Worm (Caenorhabditis elegans) whole organism, late embryonic: ENCODE measurements around the gene F54F11.1.

Experiments used
- K09A11.1 ChIP-seq: sonication (generic microtip); optimal IDR thresholded peaks from 2 replicates; lab custom pipeline; 2017; ENCODE audit warnings: antibody characterized with exemption, mild to moderate bottlenecking, missing genetic modification characterization, missing compliant biosample characterization; ENCODE audit not compliant: insufficient read depth
- ama-1 ChIP-seq: fragments of 150-350 bp; optimal IDR thresholded peaks from 2 replicates; lab custom pipeline; 2014
- ceh-18 ChIP-seq: sonication (generic microtip); optimal IDR thresholded peaks from 2 replicates; lab custom pipeline; 2016; ENCODE audit warnings: missing genetic modification characterization, missing compliant biosample characterization
- ceh-24 ChIP-seq: sonication (generic microtip); optimal IDR thresholded peaks from 2 replicates; lab custom pipeline; 2016; ENCODE audit warnings: mild to moderate bottlenecking, missing genetic modification characterization, missing compliant biosample characterization
- ceh-30 ChIP-seq: fragments of 150-350 bp; optimal IDR thresholded peaks from 2 replicates; lab custom pipeline; 2014; ENCODE audit warnings: missing biosample characterization, missing genetic modification characterization
- ceh-31 ChIP-seq: sonication (generic microtip); optimal IDR thresholded peaks from 2 replicates; lab custom pipeline; 2016; ENCODE audit warnings: missing genetic modification characterization, missing compliant biosample characterization
- ceh-34 ChIP-seq: sonication (generic microtip); optimal IDR thresholded peaks from 2 replicates; lab custom pipeline; 2016; ENCODE audit warnings: mild to moderate bottlenecking, missing genetic modification characterization, missing compliant biosample characterization
- ceh-48 ChIP-seq: sonication (generic microtip); optimal IDR thresholded peaks from 2 replicates; lab custom pipeline; 2016; ENCODE audit warnings: missing genetic modification characterization, inconsistent platforms, missing compliant biosample characterization
- ceh-6 ChIP-seq: fragments of 200-800 bp; sonication (Bioruptor generic); optimal IDR thresholded peaks from 2 replicates; lab custom pipeline; 2018; ENCODE audit warnings: mild to moderate bottlenecking, missing genetic modification characterization, missing compliant biosample characterization
- che-1 ChIP-seq: sonication (generic microtip); optimal IDR thresholded peaks from 2 replicates; lab custom pipeline; 2016; ENCODE audit warnings: mild to moderate bottlenecking, missing genetic modification characterization, missing compliant biosample characterization
- dmd-4 ChIP-seq: sonication (generic microtip); optimal IDR thresholded peaks from 2 replicates; lab custom pipeline; 2016; ENCODE audit warnings: borderline replicate concordance, missing genetic modification characterization, missing compliant biosample characterization
- elt-2 ChIP-seq: sonication (generic microtip); optimal IDR thresholded peaks from 2 replicates; lab custom pipeline; 2016; ENCODE audit warnings: missing genetic modification reagents, missing genetic modification characterization, missing compliant biosample characterization
- elt-4 ChIP-seq: sonication (generic microtip); optimal IDR thresholded peaks from 2 replicates; lab custom pipeline; 2016; ENCODE audit warnings: missing genetic modification characterization, missing compliant biosample characterization
- ets-4 ChIP-seq: sonication (generic microtip); optimal IDR thresholded peaks from 2 replicates; lab custom pipeline; 2016; ENCODE audit warnings: missing genetic modification characterization, missing compliant biosample characterization
- fkh-6 ChIP-seq: sonication (generic microtip); optimal IDR thresholded peaks from 2 replicates; lab custom pipeline; 2016; ENCODE audit warnings: missing genetic modification characterization, missing compliant biosample characterization
- gmeb-2 ChIP-seq: sonication (generic microtip); optimal IDR thresholded peaks from 2 replicates; lab custom pipeline; 2016; ENCODE audit warnings: missing genetic modification characterization, inconsistent platforms, missing compliant biosample characterization
- hlh-30 ChIP-seq: sonication (generic microtip); optimal IDR thresholded peaks from 2 replicates; lab custom pipeline; 2017; ENCODE audit warnings: antibody characterized with exemption, missing genetic modification characterization, missing compliant biosample characterization; ENCODE audit not compliant: insufficient read depth
- mec-3 ChIP-seq: sonication (generic microtip); optimal IDR thresholded peaks from 2 replicates; lab custom pipeline; 2016; ENCODE audit warnings: borderline replicate concordance, missing genetic modification characterization, missing compliant biosample characterization
- nfya-1 ChIP-seq: sonication (generic microtip); optimal IDR thresholded peaks from 2 replicates; lab custom pipeline; 2017; ENCODE audit warnings: missing genetic modification characterization, mild to moderate bottlenecking, missing compliant biosample characterization, antibody characterized with exemption, moderate library complexity
- nhr-232 ChIP-seq: sonication (generic microtip); optimal IDR thresholded peaks from 2 replicates; lab custom pipeline; 2016; ENCODE audit warnings: missing genetic modification characterization, missing compliant biosample characterization
- odd-2 ChIP-seq: sonication (generic microtip); optimal IDR thresholded peaks from 2 replicates; lab custom pipeline; 2017; ENCODE audit warnings: antibody characterized with exemption, mild to moderate bottlenecking, missing genetic modification characterization, missing compliant biosample characterization
- pat-9 ChIP-seq: fragments of 200-800 bp; sonication (Bioruptor generic); optimal IDR thresholded peaks from 2 replicates; lab custom pipeline; 2018; ENCODE audit warnings: mild to moderate bottlenecking, missing genetic modification characterization, moderate library complexity, missing compliant biosample characterization
- pax-1 ChIP-seq: fragments of 150-350 bp; optimal IDR thresholded peaks from 2 replicates; lab custom pipeline; 2014; ENCODE audit warnings: missing biosample characterization, missing genetic modification characterization
- pha-4 ChIP-seq: fragments of 150-350 bp; optimal IDR thresholded peaks from 2 replicates; lab custom pipeline; 2018; ENCODE audit warnings: missing biosample characterization, missing genetic modification reagents, missing genetic modification characterization
- pqm-1 ChIP-seq: sonication (generic microtip); optimal IDR thresholded peaks from 2 replicates; lab custom pipeline; 2016; ENCODE audit warnings: missing genetic modification characterization, missing compliant biosample characterization
- pros-1 ChIP-seq: fragments of 150-350 bp; optimal IDR thresholded peaks from 2 replicates; lab custom pipeline; 2014; ENCODE audit warnings: missing biosample characterization, missing genetic modification reagents, missing genetic modification characterization
- rnt-1 ChIP-seq: sonication (generic microtip); optimal IDR thresholded peaks from 2 replicates; lab custom pipeline; 2016; ENCODE audit warnings: missing genetic modification characterization, missing compliant biosample characterization
- sox-2 ChIP-seq: fragments of 200-800 bp; sonication (Bioruptor generic); IDR thresholded peaks from 2 replicates; pipeline ENCODE4 v1.3.6; 2022; ENCODE audit warnings: missing genetic modification reagents, missing genetic modification characterization, missing compliant biosample characterization
- sox-4 ChIP-seq: sonication (generic microtip); optimal IDR thresholded peaks from 2 replicates; lab custom pipeline; 2017; ENCODE audit warnings: mild to moderate bottlenecking, missing genetic modification characterization, inconsistent platforms, missing compliant biosample characterization
- syd-9 ChIP-seq: sonication (generic microtip); optimal IDR thresholded peaks from 2 replicates; lab custom pipeline; 2016; ENCODE audit warnings: mild to moderate bottlenecking, missing genetic modification characterization, moderate library complexity, missing compliant biosample characterization
- tbx-7 ChIP-seq: sonication (generic microtip); optimal IDR thresholded peaks from 2 replicates; lab custom pipeline; 2016; ENCODE audit warnings: missing genotype, missing genetic modification characterization, missing compliant biosample characterization
- unc-55 ChIP-seq: sonication (generic microtip); optimal IDR thresholded peaks from 2 replicates; lab custom pipeline; 2017; ENCODE audit warnings: missing biosample characterization, missing genetic modification reagents, missing genetic modification characterization
- unc-86 ChIP-seq: sonication (generic microtip); optimal IDR thresholded peaks from 2 replicates; lab custom pipeline; 2016; ENCODE audit warnings: missing genetic modification characterization, missing compliant biosample characterization
- zip-5 ChIP-seq: sonication (generic microtip); optimal IDR thresholded peaks from 2 replicates; lab custom pipeline; 2016; ENCODE audit warnings: missing genetic modification characterization, missing compliant biosample characterization

F54F11.1 gene

DNA sequence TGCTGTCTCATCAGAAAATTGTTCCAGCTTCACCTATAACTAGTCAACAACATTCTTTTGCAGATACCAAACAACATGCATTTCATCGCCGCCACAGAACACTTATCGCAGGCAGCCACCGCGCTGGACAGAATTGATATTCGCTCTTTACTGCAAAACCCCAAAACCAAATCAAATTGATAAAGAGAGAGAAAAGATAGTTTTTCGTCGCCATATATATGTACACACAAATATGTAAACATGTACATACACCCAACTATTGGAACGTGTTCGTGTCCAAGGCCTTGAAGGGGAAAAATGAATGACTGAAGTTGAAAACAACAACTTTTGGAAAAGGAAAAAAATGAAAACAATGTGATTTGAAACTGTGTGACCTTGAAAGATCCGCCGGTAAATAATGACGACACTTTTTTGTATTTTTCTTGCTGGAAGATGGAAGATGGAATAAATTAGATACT, 38.3 kb upstream of the F54F11.1 start:
- TF ChIP-seq unc-86 (no peak), syd-9 (no peak), elt-2 (tag; lab: Kevin White, UChicago) (peak; percentile 2)

DNA sequence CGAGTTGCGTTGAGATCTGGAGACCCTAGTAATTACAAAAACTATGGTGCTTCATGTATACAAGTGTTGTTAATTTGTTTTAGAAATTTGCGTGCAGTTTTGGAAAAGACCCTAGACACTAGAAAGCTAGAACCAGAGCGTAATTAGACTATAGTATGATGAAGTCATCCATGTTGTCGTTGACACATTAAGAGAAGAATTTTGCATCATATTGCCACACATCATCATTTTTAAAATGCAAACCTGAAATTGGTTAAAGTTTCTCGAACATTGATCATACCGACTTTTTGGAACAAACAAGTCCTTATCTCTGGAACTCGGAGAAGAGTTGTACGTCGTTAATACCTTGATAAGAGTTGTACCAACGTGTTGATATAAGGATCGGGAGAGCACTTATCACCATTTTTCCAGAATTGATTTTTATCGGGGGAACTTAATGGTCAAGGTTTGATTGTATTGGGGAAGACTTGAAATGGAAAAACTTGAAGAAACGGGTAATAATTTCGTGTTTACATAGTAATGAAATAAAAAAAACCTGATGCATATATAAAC, 35.8 kb upstream of the F54F11.1 start:
- TF ChIP-seq ceh-6 (GFP tag; lab: Kevin White, UChicago) (no peak), elt-2 (tag; lab: Kevin White, UChicago) (peak; percentile 96)

DNA sequence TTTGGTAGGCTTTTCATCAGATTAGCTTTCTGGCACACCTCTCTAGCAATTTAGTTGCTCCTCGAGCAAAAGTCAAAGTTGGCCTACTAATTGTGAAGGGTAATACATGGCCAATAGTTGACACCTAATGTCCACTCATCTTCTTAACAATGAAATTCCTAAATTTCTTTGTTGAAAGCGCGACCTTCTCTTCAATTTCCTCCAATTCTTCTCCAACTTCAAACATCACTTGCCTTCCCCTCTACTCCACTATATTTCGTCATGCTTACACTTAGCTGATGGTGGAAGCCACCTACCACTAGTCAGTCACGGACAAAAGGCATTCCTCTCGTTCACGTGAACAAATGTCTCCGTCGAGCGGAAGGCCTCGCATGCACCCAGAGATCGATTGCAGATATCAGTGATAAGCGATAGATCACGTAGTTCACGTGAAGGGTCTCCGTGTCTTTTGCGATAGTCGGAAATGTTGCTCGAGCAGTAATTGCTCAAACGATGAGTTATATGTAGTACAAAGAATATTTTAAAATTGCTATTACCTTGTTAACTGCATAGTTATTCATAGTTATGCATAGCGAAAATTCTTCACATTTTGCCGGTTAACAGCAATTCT, 34.6 kb upstream of the F54F11.1 start, which contains the start of gene E01G4.3:
TSS of gene E01G4.3 (minus strand) at position 560 of the 610 bp plus-strand sequence.
- TF ChIP-seq nfya-1 (tag; lab: Kevin White, UChicago) (peak; percentile 44), elt-2 (tag; lab: Kevin White, UChicago) (peak; percentile 84), pqm-1 (tag; lab: Kevin White, UChicago) (peak; percentile 31), ceh-18 (tag; lab: Kevin White, UChicago) (peak; percentile 72), hlh-30 (peak; percentile 40), ama-1 (no peak), unc-55 (GFP tag; lab: Kevin White, UChicago) (no peak), pax-1 (tag; lab: Kevin White, UChicago) (no peak), rnt-1 (peak; percentile 59)

DNA sequence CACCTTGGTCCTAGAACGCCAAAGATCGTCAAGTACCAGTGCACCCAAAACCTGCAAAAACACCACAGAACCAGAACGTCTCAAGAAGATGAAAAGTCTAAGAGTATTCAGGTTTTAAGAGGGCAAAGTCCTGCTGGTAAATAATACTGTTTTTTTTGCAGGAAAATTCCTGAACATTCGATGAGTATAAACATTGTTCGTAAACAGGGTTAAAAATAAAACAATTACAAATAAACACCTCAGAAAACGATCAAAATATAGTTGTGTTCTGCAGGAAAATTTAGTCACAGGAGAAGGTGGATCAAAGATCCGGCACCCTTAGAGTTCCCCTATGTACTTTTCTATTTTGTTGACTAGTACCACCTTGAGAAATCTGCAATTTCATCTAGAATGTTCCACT, 33.1 kb upstream of the F54F11.1 start:
- TF ChIP-seq nhr-232 (tag; lab: Kevin White, UChicago): no peak
- no peak for TF ChIP-seq che-1 (tag; lab: Kevin White, UChicago)
- TF ChIP-seq ceh-31 (tag; lab: Kevin White, UChicago): no peak
- TF ChIP-seq pat-9 (tag; lab: Kevin White, UChicago): no peak
- TF ChIP-seq ama-1: no peak
- TF ChIP-seq ceh-30 (tag; lab: Kevin White, UChicago): no peak
- no peak for TF ChIP-seq ets-4 (tag; lab: Kevin White, UChicago)
- TF ChIP-seq pax-1 (tag; lab: Kevin White, UChicago): no peak
- no peak for TF ChIP-seq ceh-18 (tag; lab: Kevin White, UChicago)
- TF ChIP-seq, all 69 proteins: peak for 0

DNA sequence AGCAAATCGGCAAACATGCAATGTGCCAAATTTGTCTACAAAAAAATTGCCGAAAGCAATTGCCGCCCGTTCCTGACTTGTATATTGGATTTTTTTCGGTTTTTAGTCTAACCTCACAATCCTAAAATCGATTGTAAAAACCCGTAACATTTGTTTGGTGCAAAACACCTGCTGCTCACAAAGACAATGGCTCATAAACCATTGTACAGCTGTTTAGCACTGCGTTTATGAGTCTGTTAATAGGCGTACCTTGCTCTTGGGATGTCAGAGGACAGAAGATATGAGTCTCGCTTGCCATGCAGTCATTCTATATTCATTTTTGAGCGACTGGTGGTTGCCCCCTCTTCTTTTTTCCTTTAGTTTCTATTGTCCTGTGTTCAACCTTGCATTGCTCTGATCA, 31.7 kb upstream of the F54F11.1 start, which contains the start of gene E01G4.5:
TSS of gene E01G4.5 (plus strand) at position 301 of the 400 bp plus-strand sequence.
- TF ChIP-seq ceh-48 (no peak), ceh-31 (tag; lab: Kevin White, UChicago) (no peak), ets-4 (tag; lab: Kevin White, UChicago) (no peak), K09A11.1 (tag; lab: Kevin White, UChicago) (no peak), rnt-1 (no peak), pros-1 (no peak)
- TF ChIP-seq, all 69 proteins: peak for 0

DNA sequence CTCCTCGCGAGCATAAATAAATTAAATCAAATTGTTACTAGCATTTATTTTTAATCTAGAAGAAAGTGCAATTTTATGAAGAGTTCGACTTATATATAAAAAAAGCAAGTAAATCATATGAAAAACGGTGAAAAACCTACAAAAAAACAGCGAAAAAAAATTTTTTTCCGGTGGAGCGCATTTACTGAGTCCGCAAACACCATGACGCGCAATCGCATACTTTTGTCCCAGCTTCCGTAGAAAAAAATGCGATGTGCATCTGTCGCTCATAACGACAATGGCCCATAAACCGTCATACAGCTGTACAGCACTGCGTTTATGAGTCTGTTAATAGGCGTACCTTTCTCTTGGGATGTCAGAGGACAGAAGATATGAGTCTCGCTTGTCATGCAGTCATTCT, 26.5 kb upstream of the F54F11.1 start:
- TF ChIP-seq ceh-6 (GFP tag; lab: Kevin White, UChicago) (no peak), mec-3 (tag; lab: Kevin White, UChicago) (no peak), dmd-4 (tag; lab: Kevin White, UChicago) (no peak), zip-5 (tag; lab: Kevin White, UChicago) (no peak), pros-1 (no peak), sox-2 (GFP tag; lab: Robert Waterston, UW) (no peak), gmeb-2 (tag; lab: Kevin White, UChicago) (no peak), elt-4 (no peak), elt-2 (tag; lab: Kevin White, UChicago) (peak; percentile 9), sox-4 (tag; lab: Kevin White, UChicago) (no peak), tbx-7 (tag; lab: Kevin White, UChicago) (no peak), odd-2 (tag; lab: Kevin White, UChicago) (no peak), fkh-6 (tag; lab: Kevin White, UChicago) (no peak), ceh-31 (tag; lab: Kevin White, UChicago) (peak; percentile 11), ceh-34 (tag; lab: Kevin White, UChicago) (no peak), pha-4 (no peak), ceh-24 (tag; lab: Kevin White, UChicago) (no peak)
